Worm (Caenorhabditis elegans): ENCODE data around the gene C30G7.3.
A peak's percentile ranks its signal among the peaks of the same experiment; 100 is the strongest.

The C30G7.3 gene

ce11 chrV:14945697-14946096, at the start of gene C30G7.3:
TSS of gene C30G7.3 (minus strand) at chrV:14945704.
- peak; percentile 51 for TF ChIP-seq ceh-28 (tag; optimal IDR thresholded peaks at IDR 0.05)
- TF ChIP-seq ceh-20 (GFP tag; IDR thresholded peaks at IDR 0.05), result no peak

DNA sequence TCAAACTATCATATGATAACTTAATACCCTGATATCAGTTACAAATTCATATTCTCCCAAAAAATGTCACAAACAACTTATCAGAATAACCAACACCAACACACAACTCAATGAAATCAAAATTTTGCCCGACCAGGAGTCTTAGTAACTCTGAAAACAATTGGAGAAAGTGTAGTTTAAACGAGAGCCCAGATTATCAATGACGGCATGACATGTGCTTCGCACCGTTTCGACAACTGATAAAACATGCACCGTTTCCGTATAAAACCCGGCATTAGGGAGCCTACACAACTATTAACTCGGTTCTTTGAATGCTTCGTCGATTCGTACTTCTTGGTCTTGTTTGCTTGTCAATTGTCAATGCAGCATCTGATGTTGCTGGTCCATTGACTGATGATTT, 48.1 kb upstream of the C30G7.3 start, which contains the start of gene fil-1:
fil-1 (plus strand) TSS at position 219 of the 400 bp plus-strand sequence.
- TF ChIP-seq ceh-20 (GFP tag; IDR thresholded peaks at IDR 0.05) (no peak), unc-130 (GFP tag; optimal IDR thresholded peaks at IDR 0.05) (no peak), aly-2 (tag; optimal IDR thresholded peaks at IDR 0.05) (no peak), lin-38 (GFP tag; IDR thresholded peaks at IDR 0.05) (no peak), set-16 (GFP tag; IDR thresholded peaks at IDR 0.05) (no peak), nhr-28 (tag; optimal IDR thresholded peaks at IDR 0.05) (peak; percentile 59), Y75B8A.6 (GFP tag; IDR thresholded peaks at IDR 0.05) (no peak), madf-5 (GFP tag; IDR thresholded peaks at IDR 0.05) (no peak), mdl-1 (tag; optimal IDR thresholded peaks at IDR 0.05) (no peak), dve-1 (tag; optimal IDR thresholded peaks at IDR 0.05; ENCODE audit: insufficient read depth) (peak; percentile 26), lir-3 (tag; optimal IDR thresholded peaks at IDR 0.05) (no peak), dpl-1 (GFP tag; optimal IDR thresholded peaks at IDR 0.05) (no peak), hlh-30 (tag; optimal IDR thresholded peaks at IDR 0.05; ENCODE audit: insufficient read depth) (no peak), nhr-111 (GFP tag; optimal IDR thresholded peaks at IDR 0.05) (no peak), daf-16 (GFP tag; optimal IDR thresholded peaks at IDR 0.05) (no peak), daf-16 (tag; optimal IDR thresholded peaks at IDR 0.05) (peak; percentile 88), nhr-48 (tag; optimal IDR thresholded peaks at IDR 0.05) (no peak), ceh-82 (tag; optimal IDR thresholded peaks at IDR 0.05) (no peak), attf-4 (tag; optimal IDR thresholded peaks at IDR 0.05) (no peak), arid-1 (GFP tag; conservative IDR thresholded peaks at IDR 0.05) (no peak), dmd-6 (GFP tag; IDR thresholded peaks at IDR 0.05) (peak; percentile 65), ceh-44 (GFP tag; IDR thresholded peaks at IDR 0.05) (no peak), mxl-3 (GFP tag; optimal IDR thresholded peaks at IDR 0.05) (peak; percentile 52), mes-2 (tag; optimal IDR thresholded peaks at IDR 0.05; ENCODE audit: poor library complexity, severe bottlenecking) (no peak), nhr-41 (GFP tag; IDR thresholded peaks at IDR 0.05) (no peak), tag-97 (GFP tag; IDR thresholded peaks at IDR 0.05) (no peak), jun-1 (tag; optimal IDR thresholded peaks at IDR 0.05) (no peak), daf-8 (GFP tag; IDR thresholded peaks at IDR 0.05) (no peak), ZK337.2 (GFP tag; IDR thresholded peaks at IDR 0.05) (no peak), ceh-62 (tag; optimal IDR thresholded peaks at IDR 0.05) (no peak), madf-9 (GFP tag; conservative IDR thresholded peaks at IDR 0.05) (no peak), F37D6.2 (tag; optimal IDR thresholded peaks at IDR 0.05) (no peak), hlh-11 (tag; optimal IDR thresholded peaks at IDR 0.05) (peak; percentile 34), php-3 (GFP tag; IDR thresholded peaks at IDR 0.05) (no peak), ces-1 (GFP tag; optimal IDR thresholded peaks at IDR 0.05) (no peak), zip-11 (GFP tag; IDR thresholded peaks at IDR 0.05) (no peak), nhr-11 (tag; optimal IDR thresholded peaks at IDR 0.05) (no peak), rbr-2 (tag; optimal IDR thresholded peaks at IDR 0.05) (no peak)

- TF ChIP-seq gei-8 (GFP tag; optimal IDR thresholded peaks at IDR 0.05) (no peak), unc-130 (GFP tag; optimal IDR thresholded peaks at IDR 0.05) (peak; percentile 59), mxl-3 (GFP tag; optimal IDR thresholded peaks at IDR 0.05) (no peak), rbr-2 (tag; optimal IDR thresholded peaks at IDR 0.05) (no peak), hlh-30 (tag; optimal IDR thresholded peaks at IDR 0.05; ENCODE audit: insufficient read depth) (no peak), aha-1 (tag) (no peak), ceh-62 (tag; optimal IDR thresholded peaks at IDR 0.05) (no peak), pqm-1 (tag; optimal IDR thresholded peaks at IDR 0.05) (no peak), mes-2 (tag; optimal IDR thresholded peaks at IDR 0.05; ENCODE audit: poor library complexity, severe bottlenecking) (no peak), nhr-42 (GFP tag; IDR thresholded peaks at IDR 0.05) (no peak), spr-3 (GFP tag; optimal IDR thresholded peaks at IDR 0.05) (no peak), nhr-10 (tag; optimal IDR thresholded peaks at IDR 0.05) (no peak), Y48G9A.11 (GFP tag; IDR thresholded peaks at IDR 0.05) (peak; percentile 81), Y105C5A.15 (GFP tag; IDR thresholded peaks at IDR 0.05) (no peak), nhr-11 (tag; optimal IDR thresholded peaks at IDR 0.05) (no peak), daf-8 (GFP tag; IDR thresholded peaks at IDR 0.05) (no peak), duxl-1 (tag; optimal IDR thresholded peaks at IDR 0.05; ENCODE audit: poor library complexity) (no peak), lin-38 (GFP tag; IDR thresholded peaks at IDR 0.05) (peak; percentile 63), D1046.2 (GFP tag; IDR thresholded peaks at IDR 0.05) (no peak), unc-39 (tag; optimal IDR thresholded peaks at IDR 0.05) (no peak)
These were observed 47.2 kb upstream of the C30G7.3 start, which contains the start of gene T01C3.3 for ce11 chrV:14992627-14993117. TSS of gene T01C3.3 (minus strand) at chrV:14992677.

All from whole organism, L4 larva.